Worm (Caenorhabditis elegans) whole organism, L1 larva: ENCODE results near the gene sru-39.

Experiments
- ama-1 ChIP-seq: fragments of 150-350 bp; optimal IDR thresholded peaks from 2 replicates; lab custom pipeline; 2014
- efl-1 ChIP-seq, 4 experiments: fragments of 150-350 bp; optimal IDR thresholded peaks in 3 of 4; peaks in 1 of 4; 1 replicate in 1 of 4; 2 replicates in 3 of 4; lab custom pipeline; 2014; ENCODE audit warnings: missing biosample characterization in 2 of 4, missing genetic modification characterization in 2 of 4, missing genetic modification reagents in 2 of 4
- elt-3 ChIP-seq, 6 experiments: fragments of 150-350 bp in 1 of 6; sonication (generic microtip); optimal IDR thresholded peaks; 2 replicates each; lab custom pipeline; 2017 to 2018; ENCODE audit warnings: missing biosample characterization in 6 of 6, missing genetic modification characterization in 6 of 6, inconsistent platforms in 1 of 6
- fos-1 ChIP-seq: fragments of 150-350 bp; optimal IDR thresholded peaks from 2 replicates; lab custom pipeline; 2014; ENCODE audit warnings: missing biosample characterization, missing genetic modification characterization
- lin-39 ChIP-seq: fragments of 150-350 bp; optimal IDR thresholded peaks from 2 replicates; lab custom pipeline; 2014; ENCODE audit warnings: missing biosample characterization, missing genetic modification reagents, missing genetic modification characterization
- mep-1 ChIP-seq: fragments of 150-350 bp; optimal IDR thresholded peaks from 2 replicates; lab custom pipeline; 2014; ENCODE audit warnings: missing biosample characterization, missing genetic modification characterization
- nhr-76 ChIP-seq: sonication (generic microtip); optimal IDR thresholded peaks from 2 replicates; lab custom pipeline; 2017; ENCODE audit warnings: missing biosample characterization, missing genetic modification characterization
- unc-130 ChIP-seq: fragments of 150-350 bp; optimal IDR thresholded peaks from 2 replicates; lab custom pipeline; 2017; ENCODE audit warnings: missing biosample characterization, missing genetic modification characterization, inconsistent platforms
- unc-98 ChIP-seq: fragments of 200-800 bp; sonication (Bioruptor generic); IDR thresholded peaks from 2 replicates; pipeline ENCODE4 v1.3.6; 2022; ENCODE audit warnings: missing genetic modification characterization, missing compliant biosample characterization

DNA sequence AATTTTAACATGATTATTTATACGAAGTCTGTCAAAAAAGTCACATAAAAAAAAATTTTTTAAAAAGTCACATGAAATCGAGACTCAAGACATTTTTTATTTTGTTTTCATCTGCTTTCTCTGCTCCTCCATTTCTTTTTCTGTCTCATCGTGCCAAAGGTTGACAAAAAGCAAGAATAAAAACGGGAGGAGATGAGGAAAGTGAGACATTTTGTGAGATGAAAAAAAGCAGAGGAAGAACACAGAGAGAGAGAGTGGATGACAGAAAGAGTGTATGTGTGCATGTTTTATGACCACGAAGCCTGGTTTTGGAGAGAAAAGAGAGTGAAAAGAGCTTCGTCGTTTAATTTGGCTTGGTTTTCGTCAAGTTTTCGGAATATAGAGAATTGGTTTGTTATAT lies 50.5 kb downstream of the sru-39 start:
- TF ChIP-seq mep-1 (peak; percentile 6), efl-1 (optimal IDR thresholded peaks at IDR 0.05; lab: Kevin White, UChicago) (peak in 1 of 2 experiments; percentile 1), efl-1 (GFP tag; optimal IDR thresholded peaks at IDR 0.05 in 1 of 2; lab: Kevin White, UChicago) (no peak), elt-3 (tag; optimal IDR thresholded peaks at IDR 0.05; lab: Kevin White, UChicago) (no peak), unc-130 (tag; lab: Kevin White, UChicago) (no peak), lin-39 (tag; lab: Kevin White, UChicago) (no peak), unc-98 (GFP tag; lab: Robert Waterston, UW) (no peak), ama-1 (lab: Kevin White, UChicago) (no peak), fos-1 (tag; lab: Kevin White, UChicago) (no peak), nhr-76 (no peak)
